Worm (Caenorhabditis elegans): ENCODE data around the gene lst-5.

DNA sequence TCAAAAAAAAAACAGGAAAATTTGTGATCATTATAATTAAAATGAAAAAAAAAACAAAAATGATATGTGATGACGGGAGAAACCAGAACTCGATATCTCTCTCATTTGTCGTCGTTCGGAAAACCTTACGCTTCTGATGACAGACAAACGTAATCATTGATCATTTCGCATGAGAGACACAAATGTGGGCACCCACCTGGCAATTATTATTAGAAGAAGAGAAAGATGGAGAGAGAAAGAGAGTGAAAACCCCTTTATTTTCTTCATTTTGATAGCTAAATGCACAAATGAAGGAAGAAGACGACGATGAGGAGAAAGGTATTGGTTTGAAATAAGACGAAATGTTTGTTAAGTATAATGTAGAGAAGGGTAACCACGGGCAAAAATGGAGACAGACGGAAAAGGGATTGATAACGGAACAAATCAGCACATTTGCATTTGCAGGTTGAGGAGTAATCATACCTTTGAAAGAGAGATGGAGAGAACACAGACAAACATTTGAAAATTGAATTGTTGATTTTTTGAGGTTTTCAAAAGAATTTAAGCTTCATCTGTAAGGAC, 8.5 kb downstream of the lst-5 start:
- TF ChIP-seq nfya-1 (tag; optimal IDR thresholded peaks at IDR 0.05; ENCODE audit: borderline replicate concordance, insufficient read depth) = no peak
- no peak for TF ChIP-seq B0019.2 (GFP tag; conservative IDR thresholded peaks at IDR 0.05)

All from whole organism, young adult.